Worm (Caenorhabditis elegans) whole organism, young adult: Measurements from ENCODE around the gene faah-2.
A peak's percentile ranks its signal among the peaks of the same experiment; 100 is the strongest.

Experiments used
- B0336.3 ChIP-seq: fragments of 200-800 bp; sonication (Bioruptor generic); IDR thresholded peaks from 2 replicates; pipeline ENCODE4 v1.3.6; 2022; ENCODE audit warnings: missing genetic modification characterization, missing compliant biosample characterization
- C06A6.2 ChIP-seq: fragments of 200-800 bp; sonication (Bioruptor generic); conservative IDR thresholded peaks from 2 replicates; pipeline ENCODE4 v1.3.6; 2022; ENCODE audit warnings: missing genetic modification characterization, missing compliant biosample characterization
- C17E4.6 ChIP-seq: fragments of 200-800 bp; sonication (Bioruptor generic); IDR thresholded peaks from 2 replicates; pipeline ENCODE4 v1.3.6; 2022; ENCODE audit warnings: missing genetic modification reagents, missing genetic modification characterization, missing compliant biosample characterization
- D2030.7 ChIP-seq: fragments of 200-800 bp; sonication (Bioruptor generic); IDR thresholded peaks from 2 replicates; pipeline ENCODE4 v1.3.6; 2022; ENCODE audit warnings: missing genetic modification reagents, missing genetic modification characterization, missing compliant biosample characterization
- F10E7.11 ChIP-seq: sonication (generic microtip); optimal IDR thresholded peaks from 2 replicates; lab custom pipeline; 2017; ENCODE audit warnings: mild to moderate bottlenecking, missing genetic modification characterization, moderate library complexity, missing compliant biosample characterization
- F23B12.7 ChIP-seq: sonication (generic microtip); optimal IDR thresholded peaks from 2 replicates; lab custom pipeline; 2017; ENCODE audit warnings: missing genetic modification characterization, mild to moderate bottlenecking, missing compliant biosample characterization, antibody characterized with exemption, moderate library complexity; ENCODE audit not compliant: insufficient read depth
- F33H1.4 ChIP-seq: fragments of 200-800 bp; sonication (Bioruptor generic); IDR thresholded peaks from 2 replicates; pipeline ENCODE4 v1.3.6; 2022; ENCODE audit warnings: missing genetic modification reagents, missing genetic modification characterization, missing compliant biosample characterization
- F52B5.7 ChIP-seq: sonication (generic microtip); optimal IDR thresholded peaks from 2 replicates; lab custom pipeline; 2016; ENCODE audit warnings: mild to moderate bottlenecking, missing genetic modification characterization, missing compliant biosample characterization
- F57C9.4 ChIP-seq: sonication (generic microtip); optimal IDR thresholded peaks from 2 replicates; lab custom pipeline; 2017; ENCODE audit warnings: mild to moderate bottlenecking, missing genetic modification characterization, missing compliant biosample characterization
- K11D2.4 ChIP-seq: fragments of 200-800 bp; sonication (Bioruptor generic); IDR thresholded peaks from 2 replicates; pipeline ENCODE4 v1.3.6; 2022; ENCODE audit warnings: missing genetic modification reagents, missing genetic modification characterization, missing compliant biosample characterization
- K12H6.12 ChIP-seq: fragments of 200-800 bp; sonication (Bioruptor generic); optimal IDR thresholded peaks from 2 replicates; lab custom pipeline; 2018; ENCODE audit warnings: mild to moderate bottlenecking, missing genetic modification characterization, missing compliant biosample characterization
- T26A5.8 ChIP-seq: sonication (generic microtip); optimal IDR thresholded peaks from 2 replicates; lab custom pipeline; 2016; ENCODE audit warnings: missing genetic modification characterization, missing compliant biosample characterization
- Y53G8AR.9 ChIP-seq: fragments of 200-800 bp; sonication (Bioruptor generic); conservative IDR thresholded peaks from 2 replicates; pipeline ENCODE4 v1.3.6; 2022; ENCODE audit warnings: missing genetic modification reagents, missing genetic modification characterization, missing compliant biosample characterization
- Y95B8A.8 ChIP-seq: fragments of 200-800 bp; sonication (Bioruptor generic); IDR thresholded peaks from 2 replicates; pipeline ENCODE4 v1.3.6; 2022; ENCODE audit warnings: missing genetic modification reagents, missing genetic modification characterization, missing compliant biosample characterization
- aptf-2 ChIP-seq: fragments of 200-800 bp; sonication (Bioruptor generic); conservative IDR thresholded peaks from 2 replicates; pipeline ENCODE4 v1.3.6; 2022; ENCODE audit warnings: missing genetic modification reagents, missing genetic modification characterization, missing compliant biosample characterization
- atf-7 ChIP-seq: sonication (generic microtip); optimal IDR thresholded peaks from 2 replicates; lab custom pipeline; 2017; ENCODE audit warnings: mild to moderate bottlenecking, missing genetic modification characterization, missing compliant biosample characterization
- attf-5 ChIP-seq: fragments of 200-800 bp; sonication (Bioruptor generic); optimal IDR thresholded peaks from 2 replicates; lab custom pipeline; 2018; ENCODE audit warnings: mild to moderate bottlenecking, missing genetic modification characterization, missing compliant biosample characterization
- attf-6 ChIP-seq: fragments of 200-800 bp; sonication (Bioruptor generic); IDR thresholded peaks from 2 replicates; pipeline ENCODE4 v1.3.6; 2022; ENCODE audit warnings: missing genetic modification reagents, missing genetic modification characterization, missing compliant biosample characterization
- bed-1 ChIP-seq: fragments of 200-800 bp; sonication (Bioruptor generic); IDR thresholded peaks from 2 replicates; pipeline ENCODE4 v1.3.6; 2022; ENCODE audit warnings: missing genetic modification reagents, missing genetic modification characterization, missing compliant biosample characterization
- ccch-3 ChIP-seq: fragments of 200-800 bp; sonication (Bioruptor generic); optimal IDR thresholded peaks from 2 replicates; lab custom pipeline; 2018; ENCODE audit warnings: mild to moderate bottlenecking, missing genetic modification characterization, missing compliant biosample characterization
- ceh-100 ChIP-seq: fragments of 200-800 bp; sonication (Bioruptor generic); IDR thresholded peaks from 2 replicates; pipeline ENCODE4 v1.3.6; 2022; ENCODE audit warnings: missing genetic modification reagents, missing genetic modification characterization, missing compliant biosample characterization
- ceh-40 ChIP-seq: fragments of 200-800 bp; sonication (Bioruptor generic); IDR thresholded peaks from 2 replicates; pipeline ENCODE4 v1.3.6; 2022; ENCODE audit warnings: missing genetic modification characterization, missing compliant biosample characterization
- ceh-91 ChIP-seq: fragments of 200-800 bp; sonication (Bioruptor generic); IDR thresholded peaks from 2 replicates; pipeline ENCODE4 v1.3.6; 2022; ENCODE audit warnings: missing genetic modification reagents, missing genetic modification characterization, missing compliant biosample characterization
- dox-1 ChIP-seq: fragments of 200-800 bp; sonication (Bioruptor generic); IDR thresholded peaks from 2 replicates; pipeline ENCODE4 v1.3.6; 2022; ENCODE audit warnings: missing genetic modification reagents, missing genetic modification characterization, missing compliant biosample characterization
- dpff-1 ChIP-seq: sonication (generic microtip); optimal IDR thresholded peaks from 2 replicates; lab custom pipeline; 2017; ENCODE audit warnings: mild to moderate bottlenecking, missing genetic modification characterization, missing compliant biosample characterization
- gei-17 ChIP-seq: fragments of 200-800 bp; sonication (Bioruptor generic); optimal IDR thresholded peaks from 2 replicates; lab custom pipeline; 2018; ENCODE audit warnings: mild to moderate bottlenecking, missing genetic modification characterization, missing compliant biosample characterization
- hmg-1.2 ChIP-seq: fragments of 200-800 bp; sonication (Bioruptor generic); IDR thresholded peaks from 2 replicates; pipeline ENCODE4 v1.3.6; 2022; ENCODE audit warnings: missing genetic modification reagents, missing genetic modification characterization, missing compliant biosample characterization
- hmg-20 ChIP-seq: fragments of 200-800 bp; sonication (Bioruptor generic); IDR thresholded peaks from 2 replicates; pipeline ENCODE4 v1.3.6; 2022; ENCODE audit warnings: missing genetic modification reagents, missing genetic modification characterization, missing compliant biosample characterization
- hrde-1 ChIP-seq: sonication (generic microtip); optimal IDR thresholded peaks from 2 replicates; lab custom pipeline; 2016; ENCODE audit warnings: missing genetic modification characterization, mild to moderate bottlenecking, missing compliant biosample characterization, moderate library complexity, missing genotype, missing genetic modification reagents, borderline replicate concordance
- hsf-1 ChIP-seq: fragments of 200-800 bp; sonication (Bioruptor generic); IDR thresholded peaks from 2 replicates; pipeline ENCODE4 v1.3.6; 2022; ENCODE audit warnings: missing genetic modification reagents, missing genetic modification characterization, missing compliant biosample characterization
- lsy-27 ChIP-seq: sonication (generic microtip); optimal IDR thresholded peaks from 2 replicates; lab custom pipeline; 2017; ENCODE audit warnings: missing genetic modification characterization, mild to moderate bottlenecking, missing compliant biosample characterization, antibody characterized with exemption, missing genotype, borderline replicate concordance; ENCODE audit not compliant: insufficient read depth
- madf-8 ChIP-seq: fragments of 200-800 bp; sonication (Bioruptor generic); conservative IDR thresholded peaks from 2 replicates; pipeline ENCODE4 v1.3.6; 2022; ENCODE audit warnings: missing genetic modification reagents, missing genetic modification characterization, missing compliant biosample characterization
- mcd-1 ChIP-seq: fragments of 200-800 bp; sonication (Bioruptor generic); IDR thresholded peaks from 2 replicates; pipeline ENCODE4 v1.3.6; 2022; ENCODE audit warnings: missing genetic modification reagents, missing genetic modification characterization, missing compliant biosample characterization
- mel-28 ChIP-seq: sonication (generic microtip); optimal IDR thresholded peaks from 2 replicates; lab custom pipeline; 2016; ENCODE audit warnings: borderline replicate concordance, mild to moderate bottlenecking, missing genetic modification characterization, missing compliant biosample characterization
- mes-4 ChIP-seq: sonication (generic microtip); optimal IDR thresholded peaks from 2 replicates; lab custom pipeline; 2016; ENCODE audit warnings: missing genotype, missing genetic modification characterization, missing compliant biosample characterization
- nfyb-1 ChIP-seq: fragments of 200-800 bp; sonication (Bioruptor generic); IDR thresholded peaks from 2 replicates; pipeline ENCODE4 v1.3.6; 2022; ENCODE audit warnings: missing genetic modification reagents, missing genetic modification characterization, missing compliant biosample characterization
- nhr-80 ChIP-seq: sonication (generic microtip); optimal IDR thresholded peaks from 2 replicates; lab custom pipeline; 2016; ENCODE audit warnings: missing genetic modification characterization, missing compliant biosample characterization
- nhr-90 ChIP-seq: sonication (generic microtip); optimal IDR thresholded peaks from 2 replicates; lab custom pipeline; 2016; ENCODE audit warnings: missing genotype, mild to moderate bottlenecking, missing genetic modification characterization, missing compliant biosample characterization
- sea-2 ChIP-seq: fragments of 200-800 bp; sonication (Bioruptor generic); IDR thresholded peaks from 2 replicates; pipeline ENCODE4 v1.3.6; 2022; ENCODE audit warnings: missing genetic modification characterization, missing compliant biosample characterization
- snpc-1.1 ChIP-seq: sonication (generic microtip); optimal IDR thresholded peaks from 2 replicates; lab custom pipeline; 2017; ENCODE audit warnings: missing genetic modification characterization, mild to moderate bottlenecking, missing compliant biosample characterization, antibody characterized with exemption, moderate library complexity, missing genotype, missing genetic modification reagents; ENCODE audit not compliant: insufficient read depth
- somi-1 ChIP-seq: fragments of 200-800 bp; sonication (Bioruptor generic); optimal IDR thresholded peaks from 2 replicates; lab custom pipeline; 2018; ENCODE audit warnings: mild to moderate bottlenecking, missing genetic modification characterization, missing compliant biosample characterization
- tbp1 ChIP-seq: fragments of 200-800 bp; sonication (Bioruptor generic); optimal IDR thresholded peaks from 2 replicates; lab custom pipeline; 2018; ENCODE audit warnings: mild to moderate bottlenecking, missing genetic modification characterization, missing compliant biosample characterization
- ztf-18 ChIP-seq: sonication (generic microtip); optimal IDR thresholded peaks from 2 replicates; lab custom pipeline; 2016; ENCODE audit warnings: missing genotype, mild to moderate bottlenecking, missing genetic modification characterization, missing compliant biosample characterization
- ztf-25 ChIP-seq: fragments of 200-800 bp; sonication (Bioruptor generic); IDR thresholded peaks from 2 replicates; pipeline ENCODE4 v1.3.6; 2022; ENCODE audit warnings: missing genetic modification reagents, missing genetic modification characterization, missing compliant biosample characterization

faah-2 gene

ce11 chrIV:8183313-8183712 is 31.1 kb downstream of the faah-2 start (continued):
- TF ChIP-seq hmg-20, result no peak
- no peak for TF ChIP-seq B0336.3 (GFP tag; lab: Robert Waterston, UW)
- TF ChIP-seq nfyb-1 (GFP tag; lab: Robert Waterston, UW), result 0 out of 2 replicates have a peak, but pooled peaks have one; percentile 24
- TF ChIP-seq nhr-90 (tag; lab: Kevin White, UChicago), result no peak
- no peak for TF ChIP-seq somi-1
- TF ChIP-seq dox-1, result no peak
- TF ChIP-seq K12H6.12, result peak; percentile 12
- no peak for TF ChIP-seq atf-7
- TF ChIP-seq ceh-40, result no peak
- no peak for TF ChIP-seq sea-2 (GFP tag; lab: Robert Waterston, UW)
- no peak for TF ChIP-seq Y95B8A.8
- TF ChIP-seq tbp1, result no peak
- TF ChIP-seq hsf-1 (GFP tag; lab: Robert Waterston, UW), result no peak
- TF ChIP-seq attf-6 (GFP tag; lab: Robert Waterston, UW), result no peak
- TF ChIP-seq hmg-1.2 (GFP tag; lab: Robert Waterston, UW), result peak; percentile 42; the same call in 1 of the 2 replicates
- TF ChIP-seq ztf-18 (tag; lab: Kevin White, UChicago), result no peak
- no peak for TF ChIP-seq ceh-100 (GFP tag; lab: Robert Waterston, UW)
- no peak for TF ChIP-seq ccch-3
- TF ChIP-seq F23B12.7 (tag; lab: Kevin White, UChicago), result no peak
- TF ChIP-seq attf-5 (GFP tag; lab: Kevin White, UChicago), result no peak
- TF ChIP-seq madf-8 (GFP tag; lab: Robert Waterston, UW), result no peak
- TF ChIP-seq F33H1.4 (GFP tag; lab: Robert Waterston, UW), result no peak
- no peak for TF ChIP-seq dpff-1 (tag; lab: Kevin White, UChicago)
- no peak for TF ChIP-seq mes-4 (tag; lab: Kevin White, UChicago)
- no peak for TF ChIP-seq gei-17 (GFP tag; lab: Kevin White, UChicago)
- no peak for TF ChIP-seq mel-28 (tag; lab: Kevin White, UChicago)
- TF ChIP-seq F10E7.11 (tag; lab: Kevin White, UChicago), result no peak
- TF ChIP-seq mcd-1, result 0 out of 2 replicates have a peak, but pooled peaks have one; percentile 27
- TF ChIP-seq hrde-1 (tag; lab: Kevin White, UChicago), result no peak
- TF ChIP-seq K11D2.4 (GFP tag; lab: Robert Waterston, UW), result no peak
- no peak for TF ChIP-seq bed-1
- TF ChIP-seq C06A6.2 (GFP tag; lab: Robert Waterston, UW), result no peak
- no peak for TF ChIP-seq Y53G8AR.9 (GFP tag; lab: Robert Waterston, UW)
- TF ChIP-seq D2030.7 (GFP tag; lab: Robert Waterston, UW), result no peak
- no peak for TF ChIP-seq aptf-2 (GFP tag; lab: Robert Waterston, UW)
- TF ChIP-seq F57C9.4, result no peak
- TF ChIP-seq C17E4.6 (GFP tag; lab: Robert Waterston, UW), result no peak
- TF ChIP-seq nhr-80 (tag; lab: Kevin White, UChicago), result no peak
- no peak for TF ChIP-seq ceh-91 (GFP tag; lab: Robert Waterston, UW)
- no peak for TF ChIP-seq ztf-25
- TF ChIP-seq F52B5.7, result no peak
- no peak for TF ChIP-seq snpc-1.1 (tag; lab: Kevin White, UChicago)
- no peak for TF ChIP-seq T26A5.8 (tag; lab: Kevin White, UChicago)
- TF ChIP-seq lsy-27 (tag; lab: Kevin White, UChicago), result no peak
